Worm (Caenorhabditis elegans) whole organism, midembryonic: ENCODE results near the gene drl-1.

Experiments
- T22C8.4 ChIP-seq: fragments of 200-800 bp; sonication (Bioruptor generic); IDR thresholded peaks from 2 replicates; pipeline ENCODE4 v1.3.6; 2022; ENCODE audit warnings: missing genetic modification characterization, missing compliant biosample characterization
- cog-1 ChIP-seq: sonication (generic microtip); optimal IDR thresholded peaks from 2 replicates; lab custom pipeline; 2016; ENCODE audit warnings: missing genetic modification characterization, missing compliant biosample characterization
- flt-1 ChIP-seq: fragments of 200-800 bp; sonication (Bioruptor generic); IDR thresholded peaks from 2 replicates; pipeline ENCODE4 v1.3.6; 2022; ENCODE audit warnings: missing genetic modification characterization, missing compliant biosample characterization
- klf-2 ChIP-seq: fragments of 200-800 bp; sonication (Bioruptor generic); conservative IDR thresholded peaks from 2 replicates; pipeline ENCODE4 v1.3.6; 2022; ENCODE audit warnings: missing genetic modification reagents, missing genetic modification characterization, missing compliant biosample characterization
- med-1 ChIP-seq: sonication (generic microtip); optimal IDR thresholded peaks from 2 replicates; lab custom pipeline; 2017; ENCODE audit warnings: missing genetic modification characterization, mild to moderate bottlenecking, missing compliant biosample characterization, antibody characterized with exemption, missing genetic modification reagents; ENCODE audit not compliant: insufficient read depth
- ref-1 ChIP-seq: fragments of 200-800 bp; sonication (Bioruptor generic); conservative IDR thresholded peaks from 2 replicates; pipeline ENCODE4 v1.3.6; 2022; ENCODE audit warnings: missing genetic modification reagents, missing genetic modification characterization, missing compliant biosample characterization
- tab-1 ChIP-seq: fragments of 200-800 bp; sonication (Bioruptor generic); IDR thresholded peaks from 2 replicates; pipeline ENCODE4 v1.3.6; 2022; ENCODE audit warnings: missing genetic modification characterization, missing compliant biosample characterization
- ztf-23 ChIP-seq: fragments of 200-800 bp; sonication (Bioruptor generic); IDR thresholded peaks from 2 replicates; pipeline ENCODE4 v1.3.6; 2022; ENCODE audit warnings: missing genetic modification reagents, missing genetic modification characterization, missing compliant biosample characterization
- ztf-29 ChIP-seq: fragments of 200-800 bp; sonication (Bioruptor generic); IDR thresholded peaks from 2 replicates; pipeline ENCODE4 v1.3.6; 2022; ENCODE audit warnings: missing genetic modification reagents, missing genetic modification characterization, missing compliant biosample characterization

Gene drl-1

ce11 chrIV:293163-293755 is 31.6 kb upstream of the drl-1 start:
- TF ChIP-seq flt-1 (GFP tag; lab: Robert Waterston, UW) = no peak
- TF ChIP-seq cog-1 = no peak
- TF ChIP-seq ztf-29 (GFP tag; lab: Robert Waterston, UW) = no peak
- TF ChIP-seq med-1 = no peak
- TF ChIP-seq ztf-23 = no peak
- TF ChIP-seq tab-1 (GFP tag; lab: Robert Waterston, UW) = no peak
- no peak for TF ChIP-seq klf-2
- no peak for TF ChIP-seq ref-1 (GFP tag; lab: Robert Waterston, UW)
- no peak for TF ChIP-seq T22C8.4 (GFP tag; lab: Robert Waterston, UW)

DNA sequence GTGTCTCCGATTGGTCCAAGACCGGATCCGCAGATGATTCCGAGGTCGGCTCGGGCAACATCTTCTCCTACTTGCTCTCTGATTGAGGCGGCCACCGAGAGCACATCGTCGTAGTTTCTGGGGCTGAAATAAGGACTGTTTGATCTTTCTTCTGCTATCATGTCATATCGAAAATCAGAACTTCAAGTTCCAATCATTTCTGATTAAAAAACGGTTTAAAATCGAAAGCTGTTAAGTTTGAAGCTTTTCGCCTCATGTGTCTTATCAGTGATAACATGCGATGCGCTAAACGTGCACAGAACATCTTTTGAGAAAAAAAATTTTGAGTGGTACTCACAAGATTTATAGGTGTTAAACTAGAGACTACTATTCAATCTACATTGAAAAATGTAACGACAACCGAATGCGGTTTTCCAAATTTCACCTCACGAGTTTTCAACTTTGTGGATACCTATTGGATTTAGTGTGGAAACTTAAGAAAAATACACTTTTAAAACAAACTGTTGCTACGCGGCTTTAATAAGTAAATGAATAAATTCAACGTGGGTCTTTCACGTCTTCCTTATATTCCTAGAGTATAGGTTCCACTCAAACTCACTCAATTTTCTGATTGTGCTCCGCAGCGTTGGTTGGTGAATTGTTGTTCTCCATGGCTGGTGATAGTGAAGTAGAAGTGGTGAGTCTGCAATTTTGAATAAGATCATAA is 30.7 kb upstream of the drl-1 start:
- TF ChIP-seq cog-1 (no peak), flt-1 (GFP tag; lab: Robert Waterston, UW) (no peak), ref-1 (GFP tag; lab: Robert Waterston, UW) (no peak)

DNA sequence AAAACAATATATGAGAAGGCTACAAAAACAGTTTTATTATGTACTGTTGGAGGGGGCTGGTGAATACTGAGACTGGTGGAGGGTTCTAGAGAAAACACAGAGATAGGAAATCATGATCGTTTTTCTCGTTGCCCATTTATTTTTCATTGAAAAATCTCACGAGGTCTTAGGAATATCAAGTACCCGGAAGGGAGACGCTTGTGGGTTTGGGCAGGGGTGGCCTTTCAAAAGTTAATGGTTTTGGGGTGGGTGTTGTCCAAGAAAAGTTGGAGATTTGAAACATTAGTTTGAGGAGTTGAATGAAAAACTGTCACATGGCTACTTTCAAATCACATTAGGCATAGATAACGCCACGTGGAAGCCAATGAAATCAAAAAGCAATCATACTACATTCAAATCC is 30.1 kb upstream of the drl-1 start:
- no peak for TF ChIP-seq tab-1 (GFP tag; lab: Robert Waterston, UW)
- TF ChIP-seq flt-1 (GFP tag; lab: Robert Waterston, UW) = no peak
- TF ChIP-seq cog-1 = no peak
- TF ChIP-seq ztf-29 (GFP tag; lab: Robert Waterston, UW) = no peak
- no peak for TF ChIP-seq med-1
- no peak for TF ChIP-seq ref-1 (GFP tag; lab: Robert Waterston, UW)
- TF ChIP-seq ztf-23 = no peak
- no peak for TF ChIP-seq T22C8.4 (GFP tag; lab: Robert Waterston, UW)
- no peak for TF ChIP-seq klf-2

DNA sequence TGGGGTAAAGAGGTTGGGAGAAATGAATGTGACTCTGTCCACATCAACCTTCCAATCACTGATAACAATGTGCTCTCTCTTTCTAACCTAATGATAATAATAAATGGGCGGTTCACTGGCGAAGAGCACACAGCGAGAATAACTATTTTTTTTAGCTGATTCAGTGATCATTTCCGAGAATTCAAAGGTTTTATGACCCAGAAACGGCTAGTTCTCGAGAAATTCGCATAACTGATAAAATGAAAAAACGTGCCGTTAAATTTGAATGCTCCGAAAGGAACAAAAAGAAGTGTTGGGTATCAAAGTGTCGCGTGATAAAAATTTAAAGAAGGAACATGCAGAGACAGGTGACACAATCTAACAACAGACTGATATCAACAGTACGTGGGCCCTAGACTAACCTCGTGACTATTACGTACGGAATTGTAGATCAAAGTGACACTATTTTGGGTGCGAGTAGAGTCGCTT is 29.1 kb upstream of the drl-1 start:
- TF ChIP-seq cog-1 (no peak), ztf-23 (no peak), flt-1 (GFP tag; lab: Robert Waterston, UW) (no peak), ztf-29 (GFP tag; lab: Robert Waterston, UW) (no peak), klf-2 (no peak), ref-1 (GFP tag; lab: Robert Waterston, UW) (no peak), med-1 (no peak), T22C8.4 (GFP tag; lab: Robert Waterston, UW) (no peak), tab-1 (GFP tag; lab: Robert Waterston, UW) (no peak)

ce11 chrIV:296849-297248 is 28.0 kb upstream of the drl-1 start:
- TF ChIP-seq flt-1 (GFP tag; lab: Robert Waterston, UW) = no peak
- no peak for TF ChIP-seq T22C8.4 (GFP tag; lab: Robert Waterston, UW)
- no peak for TF ChIP-seq klf-2
- no peak for TF ChIP-seq ztf-29 (GFP tag; lab: Robert Waterston, UW)
- TF ChIP-seq med-1 = no peak
- no peak for TF ChIP-seq tab-1 (GFP tag; lab: Robert Waterston, UW)
- TF ChIP-seq cog-1 = no peak
- no peak for TF ChIP-seq ref-1 (GFP tag; lab: Robert Waterston, UW)
- TF ChIP-seq ztf-23 = no peak

- TF ChIP-seq med-1 (no peak), T22C8.4 (GFP tag; lab: Robert Waterston, UW) (no peak), cog-1 (no peak), ztf-23 (no peak), tab-1 (GFP tag; lab: Robert Waterston, UW) (no peak), ztf-29 (GFP tag; lab: Robert Waterston, UW) (no peak), ref-1 (GFP tag; lab: Robert Waterston, UW) (no peak), flt-1 (GFP tag; lab: Robert Waterston, UW) (no peak), klf-2 (no peak)
Measured at ce11 chrIV:298204-298603, 26.7 kb upstream of the drl-1 start, which contains the start of gene pnp-1. Gene pnp-1, minus strand, starts transcription at chrIV:298304.

DNA sequence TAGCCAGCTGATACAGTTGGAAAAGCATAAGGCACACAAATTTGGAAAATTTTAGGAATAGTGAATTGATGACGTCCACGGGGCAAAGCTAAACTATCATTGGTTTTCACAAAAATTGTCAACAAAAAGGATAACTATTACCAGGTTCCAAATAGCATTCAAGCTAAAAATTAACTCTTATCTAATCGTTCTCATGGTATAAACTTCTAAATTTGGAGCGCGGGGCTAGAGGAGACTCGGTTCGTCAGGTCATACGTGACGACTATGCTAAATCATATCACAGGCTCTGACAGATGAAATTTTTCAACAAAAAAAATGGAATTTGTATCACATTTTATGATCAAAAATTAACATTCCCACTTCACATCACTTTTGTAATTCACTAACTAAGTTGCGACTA is 25.7 kb upstream of the drl-1 start:
- no peak for TF ChIP-seq ztf-23
- no peak for TF ChIP-seq ref-1 (GFP tag; lab: Robert Waterston, UW)
- no peak for TF ChIP-seq med-1
- no peak for TF ChIP-seq cog-1
- TF ChIP-seq ztf-29 (GFP tag; lab: Robert Waterston, UW) = no peak
- no peak for TF ChIP-seq T22C8.4 (GFP tag; lab: Robert Waterston, UW)
- TF ChIP-seq klf-2 = no peak
- TF ChIP-seq tab-1 (GFP tag; lab: Robert Waterston, UW) = no peak

DNA sequence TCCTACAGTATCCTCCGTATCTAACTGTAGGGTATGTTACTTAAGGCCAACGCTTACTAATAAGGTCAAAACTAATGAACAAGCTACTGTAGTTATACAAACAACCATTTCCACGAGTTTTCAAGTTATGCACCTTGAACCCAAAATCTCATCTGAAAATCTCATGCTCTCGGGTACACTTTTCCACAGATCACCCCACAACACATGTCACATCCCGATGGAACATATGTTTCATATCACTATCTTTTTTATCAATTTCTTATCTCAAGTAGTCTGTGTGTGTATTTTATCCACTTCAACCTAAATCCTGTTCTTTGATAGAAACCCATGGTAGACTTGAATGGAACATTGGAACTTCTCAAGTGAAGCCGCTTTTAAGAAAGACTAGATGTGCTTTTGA is 24.6 kb upstream of the drl-1 start:
- TF ChIP-seq tab-1 (GFP tag; lab: Robert Waterston, UW) = no peak
- TF ChIP-seq ztf-23 = no peak
- TF ChIP-seq T22C8.4 (GFP tag; lab: Robert Waterston, UW) = no peak
- TF ChIP-seq klf-2 = no peak
- TF ChIP-seq flt-1 (GFP tag; lab: Robert Waterston, UW) = no peak

ce11 chrIV:302743-303142 is 22.1 kb upstream of the drl-1 start:
- TF ChIP-seq cog-1 (no peak), ztf-29 (GFP tag; lab: Robert Waterston, UW) (no peak), med-1 (no peak), tab-1 (GFP tag; lab: Robert Waterston, UW) (no peak), ztf-23 (no peak), T22C8.4 (GFP tag; lab: Robert Waterston, UW) (no peak), ref-1 (GFP tag; lab: Robert Waterston, UW) (no peak), klf-2 (no peak), flt-1 (GFP tag; lab: Robert Waterston, UW) (no peak)

DNA sequence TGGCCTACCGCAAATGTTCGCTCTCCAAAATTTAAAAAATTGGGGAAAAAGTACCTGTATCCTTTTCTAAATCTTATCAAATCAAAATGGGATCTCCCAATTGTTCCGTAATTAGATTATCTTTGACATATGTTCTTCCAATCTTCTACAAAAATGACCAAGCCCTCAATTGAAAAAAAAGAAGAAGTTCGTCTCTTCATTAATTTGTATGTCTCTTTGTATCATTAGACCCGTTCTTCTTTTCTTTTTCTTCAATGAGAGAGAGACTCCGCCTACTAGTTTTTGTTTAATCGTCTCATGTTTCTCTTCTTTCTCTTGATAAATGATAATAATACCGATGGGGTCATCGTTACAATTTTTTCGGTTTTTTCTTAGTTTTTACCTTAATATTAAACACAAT is 21.6 kb upstream of the drl-1 start:
- TF ChIP-seq flt-1 (GFP tag; lab: Robert Waterston, UW) (no peak), cog-1 (no peak), ref-1 (GFP tag; lab: Robert Waterston, UW) (no peak), ztf-29 (GFP tag; lab: Robert Waterston, UW) (no peak), tab-1 (GFP tag; lab: Robert Waterston, UW) (no peak), ztf-23 (no peak), med-1 (no peak), klf-2 (no peak), T22C8.4 (GFP tag; lab: Robert Waterston, UW) (no peak)
